Worm (Caenorhabditis elegans) whole organism, L4 larva: Measurements from ENCODE around the gene gst-1.

ENCODE experiments used
- F10B5.3 ChIP-seq: sonication (generic microtip); optimal IDR thresholded peaks from 2 replicates; lab custom pipeline; 2016; ENCODE audit warnings: mild to moderate bottlenecking, missing genetic modification characterization, missing compliant biosample characterization
- R02D3.7 ChIP-seq: fragments of 150-350 bp; sonication (generic microtip); optimal IDR thresholded peaks from 3 replicates; lab custom pipeline; 2014; ENCODE audit warnings: missing biosample characterization, missing genetic modification characterization
- aha-1 ChIP-seq: fragments of 150-350 bp; peaks from one replicate; lab custom pipeline; 2014; ENCODE audit warnings: missing biosample characterization, missing genetic modification characterization
- dpl-1 ChIP-seq: fragments of 150-350 bp; optimal IDR thresholded peaks from 2 replicates; lab custom pipeline; 2014; ENCODE audit warnings: missing biosample characterization, missing genetic modification reagents, missing genetic modification characterization
- fkh-10 ChIP-seq: fragments of 150-350 bp; optimal IDR thresholded peaks from 2 replicates; lab custom pipeline; 2014; ENCODE audit warnings: missing biosample characterization, missing genetic modification reagents, missing genetic modification characterization
- hif-1 ChIP-seq, 2 experiments: sonication (generic microtip); optimal IDR thresholded peaks; 2 replicates each; lab custom pipeline; 2016 to 2017; ENCODE audit warnings: missing compliant biosample characterization in 2 of 2, missing genetic modification characterization in 2 of 2, missing genetic modification reagents in 2 of 2, missing genotype in 2 of 2, mild to moderate bottlenecking in 1 of 2
- nhr-237 ChIP-seq: sonication (generic microtip); optimal IDR thresholded peaks from 2 replicates; lab custom pipeline; 2017; ENCODE audit warnings: missing biosample characterization, missing genetic modification characterization
- saeg-2 ChIP-seq: fragments of 200-800 bp; sonication (Bioruptor generic); IDR thresholded peaks from 2 replicates; pipeline ENCODE4 v1.3.6; 2022; ENCODE audit warnings: missing genetic modification reagents, missing genetic modification characterization, missing compliant biosample characterization
- tra-1 ChIP-seq: fragments of 200-800 bp; sonication (Bioruptor generic); IDR thresholded peaks from 2 replicates; pipeline ENCODE4 v1.3.6; 2022; ENCODE audit warnings: missing genetic modification reagents, missing genetic modification characterization, missing compliant biosample characterization

- TF ChIP-seq hif-1 (tag; optimal IDR thresholded peaks at IDR 0.05; lab: Kevin White, UChicago) (no peak), tra-1 (GFP tag; lab: Robert Waterston, UW) (no peak), aha-1 (tag; lab: Kevin White, UChicago) (no peak), saeg-2 (GFP tag; lab: Robert Waterston, UW) (no peak), nhr-237 (tag; lab: Kevin White, UChicago) (no peak), fkh-10 (GFP tag; lab: Kevin White, UChicago) (no peak), dpl-1 (GFP tag; lab: Kevin White, UChicago) (no peak), R02D3.7 (tag; lab: Kevin White, UChicago) (no peak), F10B5.3 (tag; lab: Kevin White, UChicago) (no peak)
Observed at ce11 chrIII:9072704-9073103, 13.6 kb downstream of the gst-1 start.
